Fruit fly (Drosophila melanogaster) S2 (cell line): ENCODE data around the gene CG12991.

Source experiments
- CG8478 ChIP-seq: fragments of >200 bp; optimal IDR thresholded peaks from 2 replicates; lab custom pipeline; 2018
- CTCF ChIP-seq, 2 experiments: fragments of >200 bp; optimal IDR thresholded peaks; 2 replicates each; lab custom pipeline; 2018

DNA sequence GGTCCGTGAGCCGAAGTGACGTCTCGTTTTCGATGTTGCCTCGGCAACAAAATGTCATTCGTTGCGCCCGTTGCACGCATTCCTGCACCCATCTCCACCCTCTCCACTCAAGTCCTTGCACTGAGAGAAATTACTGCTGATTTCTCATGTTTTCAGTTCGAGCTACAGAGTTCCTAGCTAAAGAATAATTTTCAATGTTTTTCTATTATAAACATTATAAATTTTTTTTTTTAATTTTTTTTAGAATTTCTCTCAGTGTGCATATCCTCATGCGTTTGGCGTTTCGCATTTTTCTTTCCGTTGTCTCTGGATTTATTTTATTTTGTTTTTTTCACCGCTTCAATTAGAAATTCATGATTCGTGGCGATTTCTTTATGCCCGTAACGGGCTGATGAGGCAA lies 28.7 kb upstream of the CG12991 start:
- TF ChIP-seq CTCF (optimal IDR thresholded peaks at IDR 0.05; lab: Kevin White, UChicago) (no peak), CG8478 (lab: Kevin White, UChicago) (no peak)
